Fruit fly (Drosophila melanogaster) whole organism, embryonic: ENCODE data around the gene Cka.

ENCODE experiments used
- BEAF-32 ChIP-seq: fragments of 200-800 bp; sonication (Bioruptor generic); optimal IDR thresholded peaks from 3 replicates; lab custom pipeline; 2017; ENCODE audit warnings: missing biosample characterization, missing genetic modification characterization, mild to moderate bottlenecking, moderate library complexity, missing genetic modification reagents
- Bgb ChIP-seq: fragments of 200-800 bp; sonication (Bioruptor generic); IDR thresholded peaks from 2 replicates; pipeline ENCODE4 v1.3.6; 2022; ENCODE audit warnings: missing biosample characterization, missing genetic modification characterization; ENCODE audit not compliant: partially characterized antibody
- CG10431 ChIP-seq: fragments of 200-800 bp; sonication (Bioruptor generic); optimal IDR thresholded peaks from 3 replicates; lab custom pipeline; 2018; ENCODE audit warnings: missing biosample characterization, mild to moderate bottlenecking, missing genetic modification characterization
- CG10543 ChIP-seq: fragments of 200-800 bp; sonication (Bioruptor generic); optimal IDR thresholded peaks from 3 replicates; lab custom pipeline; 2017; ENCODE audit warnings: missing biosample characterization, mild to moderate bottlenecking, missing genetic modification characterization, moderate library complexity
- CG15073 ChIP-seq: fragments of 200-800 bp; sonication (Bioruptor generic); optimal IDR thresholded peaks from 2 replicates; lab custom pipeline; 2016; ENCODE audit warnings: missing biosample characterization, missing genetic modification characterization
- CG15269 ChIP-seq: fragments of 200-800 bp; sonication (Bioruptor generic); optimal IDR thresholded peaks from 2 replicates; lab custom pipeline; 2018; ENCODE audit warnings: missing biosample characterization, mild to moderate bottlenecking, missing genetic modification characterization, moderate library complexity
- CG1602 ChIP-seq: fragments of 200-800 bp; sonication (Bioruptor generic); optimal IDR thresholded peaks from 3 replicates; lab custom pipeline; 2016; ENCODE audit warnings: missing biosample characterization, missing genetic modification characterization
- CG3065 ChIP-seq: fragments of 200-800 bp; sonication (Bioruptor generic); optimal IDR thresholded peaks from 2 replicates; lab custom pipeline; 2016; ENCODE audit warnings: missing biosample characterization, missing genetic modification characterization
- CG4820 ChIP-seq: fragments of 200-800 bp; sonication (Bioruptor generic); optimal IDR thresholded peaks from 3 replicates; lab custom pipeline; 2016; ENCODE audit warnings: missing biosample characterization, missing genetic modification characterization
- CG5180 ChIP-seq: fragments of 200-800 bp; sonication (Bioruptor generic); optimal IDR thresholded peaks from 3 replicates; lab custom pipeline; 2017; ENCODE audit warnings: missing biosample characterization, missing genetic modification characterization, mild to moderate bottlenecking, moderate library complexity, missing genetic modification reagents
- CG5953 ChIP-seq: fragments of 200-800 bp; sonication (Bioruptor generic); IDR thresholded peaks from 2 replicates; pipeline ENCODE4 v1.3.6; 2022; ENCODE audit warnings: missing biosample characterization, missing genetic modification characterization
- CG8089 ChIP-seq: fragments of 200-800 bp; sonication (Bioruptor generic); optimal IDR thresholded peaks from 3 replicates; lab custom pipeline; 2016; ENCODE audit warnings: missing biosample characterization, missing genetic modification characterization
- CG8388 ChIP-seq: fragments of 200-800 bp; sonication (Bioruptor generic); optimal IDR thresholded peaks from 2 replicates; lab custom pipeline; 2019; ENCODE audit warnings: missing biosample characterization, mild to moderate bottlenecking, missing genetic modification characterization, moderate library complexity
- CG9932 ChIP-seq: fragments of 200-800 bp; sonication (Bioruptor generic); IDR thresholded peaks from 2 replicates; pipeline ENCODE4 v1.3.6; 2022; ENCODE audit warnings: missing biosample characterization, missing genetic modification characterization
- E2f2 ChIP-seq: fragments of 200-800 bp; sonication (Bioruptor generic); IDR thresholded peaks from 2 replicates; pipeline ENCODE4 v1.3.6; 2022; ENCODE audit warnings: missing biosample characterization, missing genetic modification characterization
- Ets97D ChIP-seq: fragments of 200-800 bp; sonication (Bioruptor generic); optimal IDR thresholded peaks from 3 replicates; lab custom pipeline; 2016; ENCODE audit warnings: missing biosample characterization, missing genetic modification characterization
- HLH4C ChIP-seq: fragments of 200-800 bp; sonication (Bioruptor generic); IDR thresholded peaks from 3 replicates; pipeline ENCODE4 v1.3.6; 2022; ENCODE audit warnings: missing biosample characterization, missing genetic modification characterization; ENCODE audit not compliant: partially characterized antibody
- Hey ChIP-seq: fragments of 200-800 bp; sonication (Bioruptor generic); optimal IDR thresholded peaks from 3 replicates; lab custom pipeline; 2018; ENCODE audit warnings: missing biosample characterization, mild to moderate bottlenecking, missing genetic modification characterization
- Hr51 ChIP-seq, 2 experiments: fragments of 200-800 bp; sonication (Bioruptor generic); optimal IDR thresholded peaks; 2 replicates in 1 of 2; 3 replicates in 1 of 2; lab custom pipeline; 2016 to 2018; ENCODE audit warnings: missing biosample characterization in 2 of 2, missing genetic modification characterization in 2 of 2, mild to moderate bottlenecking in 1 of 2, moderate library complexity in 1 of 2
- MBD-R2 ChIP-seq: fragments of 200-800 bp; sonication (Bioruptor generic); IDR thresholded peaks from 2 replicates; pipeline ENCODE4 v1.3.6; 2022; ENCODE audit warnings: missing biosample characterization, missing genetic modification characterization
- MESR4 ChIP-seq: fragments of 200-800 bp; sonication (Bioruptor generic); optimal IDR thresholded peaks from 2 replicates; lab custom pipeline; 2018; ENCODE audit warnings: missing biosample characterization, mild to moderate bottlenecking, missing genetic modification characterization, moderate library complexity
- Pdp1 ChIP-seq, 2 experiments: fragments of 200-800 bp; sonication (Bioruptor generic); optimal IDR thresholded peaks; 3 replicates each; lab custom pipeline; 2016; ENCODE audit warnings: missing biosample characterization in 2 of 2, missing genetic modification characterization in 2 of 2, mild to moderate bottlenecking in 1 of 2, moderate library complexity in 1 of 2
- TFAM ChIP-seq: fragments of 200-800 bp; sonication (Bioruptor generic); optimal IDR thresholded peaks from 2 replicates; lab custom pipeline; 2017; ENCODE audit warnings: missing biosample characterization, missing genetic modification characterization, inconsistent platforms
- Vsx1 ChIP-seq: fragments of 200-800 bp; sonication (Bioruptor generic); optimal IDR thresholded peaks from 2 replicates; lab custom pipeline; 2017; ENCODE audit warnings: missing biosample characterization, mild to moderate bottlenecking, missing genetic modification characterization, missing genetic modification reagents
- YL-1 ChIP-seq: fragments of 200-800 bp; sonication (Bioruptor generic); optimal IDR thresholded peaks from 3 replicates; lab custom pipeline; 2017; ENCODE audit warnings: missing biosample characterization, mild to moderate bottlenecking, missing genetic modification characterization
- bbx ChIP-seq: fragments of 200-800 bp; sonication (Bioruptor generic); IDR thresholded peaks from 2 replicates; pipeline ENCODE4 v1.3.6; 2022; ENCODE audit warnings: missing biosample characterization, missing genetic modification characterization; ENCODE audit not compliant: partially characterized antibody
- crp ChIP-seq, 2 experiments: fragments of 200-800 bp; sonication (Bioruptor generic); optimal IDR thresholded peaks; 2 replicates in 1 of 2; 3 replicates in 1 of 2; lab custom pipeline; 2017; ENCODE audit warnings: missing biosample characterization in 2 of 2, missing genetic modification characterization in 2 of 2, mild to moderate bottlenecking in 1 of 2, moderate library complexity in 1 of 2
- exex ChIP-seq: fragments of 200-800 bp; sonication (Bioruptor generic); optimal IDR thresholded peaks from 4 replicates; lab custom pipeline; 2018; ENCODE audit warnings: missing biosample characterization, mild to moderate bottlenecking, missing genetic modification characterization, moderate library complexity
- gcm2 ChIP-seq: fragments of 200-800 bp; sonication (Bioruptor generic); optimal IDR thresholded peaks from 2 replicates; lab custom pipeline; 2016; ENCODE audit warnings: missing biosample characterization, missing genetic modification characterization
- ham ChIP-seq: fragments of 200-800 bp; sonication (Bioruptor generic); IDR thresholded peaks from 2 replicates; pipeline ENCODE4 v1.3.6; 2022; ENCODE audit warnings: missing biosample characterization, missing genetic modification characterization
- hbn ChIP-seq: fragments of 200-800 bp; sonication (Bioruptor generic); IDR thresholded peaks from 2 replicates; pipeline ENCODE4 v1.3.6; 2022; ENCODE audit warnings: missing biosample characterization, missing genetic modification characterization; ENCODE audit not compliant: partially characterized antibody
- jigr1 ChIP-seq: fragments of 200-800 bp; sonication (Bioruptor generic); IDR thresholded peaks from 3 replicates; pipeline ENCODE4 v1.3.6; 2022; ENCODE audit warnings: missing biosample characterization, missing genetic modification characterization
- kah ChIP-seq: fragments of 200-800 bp; sonication (Bioruptor generic); optimal IDR thresholded peaks from 2 replicates; lab custom pipeline; 2018; ENCODE audit warnings: missing biosample characterization, mild to moderate bottlenecking, missing genetic modification characterization
- kni ChIP-seq: fragments of 200-800 bp; sonication (Bioruptor generic); optimal IDR thresholded peaks from 3 replicates; lab custom pipeline; 2017; ENCODE audit warnings: mild to moderate bottlenecking, missing biosample characterization, missing genetic modification reagents, missing genetic modification characterization
- nerfin-2 ChIP-seq: fragments of 200-800 bp; sonication (Bioruptor generic); IDR thresholded peaks from 2 replicates; pipeline ENCODE4 v1.3.6; 2022; ENCODE audit warnings: missing biosample characterization, missing genetic modification characterization; ENCODE audit not compliant: partially characterized antibody
- phol ChIP-seq: fragments of 200-800 bp; sonication (Bioruptor generic); optimal IDR thresholded peaks from 3 replicates; lab custom pipeline; 2018; ENCODE audit warnings: missing biosample characterization, mild to moderate bottlenecking, missing genetic modification characterization, moderate library complexity
- rib ChIP-seq: fragments of 200-800 bp; sonication (Bioruptor generic); IDR thresholded peaks from 2 replicates; pipeline ENCODE4 v1.3.6; 2022; ENCODE audit warnings: missing biosample characterization, missing genetic modification characterization
- sna ChIP-seq: fragments of 200-800 bp; sonication (Bioruptor generic); IDR thresholded peaks from 2 replicates; pipeline ENCODE4 v1.3.6; 2022; ENCODE audit warnings: missing biosample characterization, missing genetic modification characterization; ENCODE audit not compliant: partially characterized antibody
- sob ChIP-seq: fragments of 200-800 bp; sonication (Bioruptor generic); IDR thresholded peaks from 2 replicates; pipeline ENCODE4 v1.3.6; 2022; ENCODE audit warnings: missing biosample characterization, missing genetic modification characterization
- stwl ChIP-seq: fragments of 200-800 bp; sonication (Bioruptor generic); optimal IDR thresholded peaks from 3 replicates; lab custom pipeline; 2018; ENCODE audit warnings: missing biosample characterization, mild to moderate bottlenecking, missing genetic modification characterization, moderate library complexity
- tgo ChIP-seq: fragments of 200-800 bp; sonication (Bioruptor generic); IDR thresholded peaks from 3 replicates; pipeline ENCODE4 v1.3.6; 2022; ENCODE audit warnings: missing biosample characterization, missing genetic modification characterization
- tna ChIP-seq: fragments of 200-800 bp; sonication (Bioruptor generic); IDR thresholded peaks from 2 replicates; pipeline ENCODE4 v1.3.6; 2022; ENCODE audit warnings: missing biosample characterization, missing genetic modification characterization; ENCODE audit not compliant: partially characterized antibody
- unc-4 ChIP-seq: fragments of 200-800 bp; sonication (Bioruptor generic); IDR thresholded peaks from 2 replicates; pipeline ENCODE4 v1.3.6; 2022; ENCODE audit warnings: missing biosample characterization, missing genetic modification characterization; ENCODE audit not compliant: partially characterized antibody
- vnd ChIP-seq: fragments of 200-800 bp; sonication (Bioruptor generic); IDR thresholded peaks from 3 replicates; pipeline ENCODE4 v1.3.6; 2022; ENCODE audit warnings: missing biosample characterization, missing genetic modification characterization; ENCODE audit not compliant: partially characterized antibody
- zf30C ChIP-seq: fragments of 200-800 bp; sonication (Bioruptor generic); optimal IDR thresholded peaks from 3 replicates; lab custom pipeline; 2018; ENCODE audit warnings: missing biosample characterization, mild to moderate bottlenecking, missing genetic modification characterization

Gene Cka

dm6 chr2L:8042645-8043281 lies 12.2 kb downstream of the Cka start, which contains the start of gene RpL36A (continued):
- TF ChIP-seq phol (tag; lab: Kevin White, UChicago) (peak; percentile 41), zf30C (no peak), gcm2 (GFP tag; lab: Kevin White, UChicago) (peak; percentile 47), CG4820 (no peak), Bgb (GFP tag; lab: Robert Waterston, UW) (peak; percentile 97), CG3065 (GFP tag; lab: Kevin White, UChicago) (no peak), Hey (tag; lab: Kevin White, UChicago) (no peak), CG15073 (GFP tag; lab: Kevin White, UChicago) (no peak), BEAF-32 (peak; percentile 92), kni (GFP tag; lab: Kevin White, UChicago) (no peak), sob (GFP tag; lab: Robert Waterston, UW) (peak; percentile 84), CG9932 (GFP tag; lab: Robert Waterston, UW) (peak; percentile 75), CG15269 (tag; lab: Kevin White, UChicago) (no peak), kah (GFP tag; lab: Kevin White, UChicago) (peak; percentile 44), ham (no peak), tgo (GFP tag; lab: Robert Waterston, UW) (0 out of 3 replicates have a peak, but pooled peaks have one; percentile 24), TFAM (GFP tag; lab: Kevin White, UChicago) (no peak), unc-4 (GFP tag; lab: Robert Waterston, UW) (peak; percentile 73), vnd (GFP tag; lab: Robert Waterston, UW) (peak; percentile 83), CG5953 (GFP tag; lab: Robert Waterston, UW) (no peak; the same call in 1 of the 2 replicates), E2f2 (GFP tag; lab: Robert Waterston, UW) (peak; percentile 50), Pdp1 (GFP tag; optimal IDR thresholded peaks at IDR 0.05; lab: Kevin White, UChicago) (no peak)

DNA sequence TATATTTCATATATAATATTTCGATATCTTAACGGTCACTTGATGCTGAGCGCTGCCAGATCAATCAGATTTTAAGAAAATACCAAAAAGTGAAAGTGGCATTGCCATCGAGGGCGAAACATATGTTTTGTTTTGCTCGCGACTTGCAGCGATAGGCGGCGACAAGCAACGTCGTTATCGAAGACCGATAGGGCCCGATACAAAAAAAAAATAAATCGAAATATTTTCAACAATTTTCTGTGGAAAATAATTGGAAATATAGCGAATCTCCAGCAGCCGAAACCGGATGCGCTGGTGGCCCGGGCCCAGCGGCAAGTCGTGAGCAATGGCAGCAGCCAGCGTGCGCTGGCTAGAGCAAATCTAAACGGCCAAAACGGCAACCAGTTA lies 12.8 kb downstream of the Cka start, which contains the start of gene Megf8:
Megf8 (plus strand) TSS at position 190 of the 387 bp plus-strand sequence.
- TF ChIP-seq YL-1 (GFP tag; lab: Kevin White, UChicago) (peak; percentile 73), CG5180 (GFP tag; lab: Kevin White, UChicago) (no peak), vnd (GFP tag; lab: Robert Waterston, UW) (peak; percentile 16), sna (GFP tag; lab: Robert Waterston, UW) (peak; percentile 55), CG5953 (GFP tag; lab: Robert Waterston, UW) (no peak), bbx (GFP tag; lab: Robert Waterston, UW) (peak; percentile 82), unc-4 (GFP tag; lab: Robert Waterston, UW) (peak; percentile 53; the same call in 1 of the 2 replicates), exex (tag; lab: Kevin White, UChicago) (no peak), Hr51 (GFP tag; optimal IDR thresholded peaks at IDR 0.05; lab: Kevin White, UChicago) (no peak), CG1602 (GFP tag; lab: Kevin White, UChicago) (no peak), jigr1 (GFP tag; lab: Robert Waterston, UW) (no peak), HLH4C (GFP tag; lab: Robert Waterston, UW) (peak; percentile 75), MBD-R2 (GFP tag; lab: Robert Waterston, UW) (peak; percentile 52), CG8089 (no peak), nerfin-2 (GFP tag; lab: Robert Waterston, UW) (peak; percentile 75), rib (GFP tag; lab: Robert Waterston, UW) (0 out of 2 replicates have a peak, but pooled peaks have one; percentile 35), CG8388 (no peak), Pdp1 (GFP tag; optimal IDR thresholded peaks at IDR 0.05; lab: Kevin White, UChicago) (no peak), CG10543 (GFP tag; lab: Kevin White, UChicago) (no peak), stwl (tag; lab: Kevin White, UChicago) (peak; percentile 51), Vsx1 (GFP tag; lab: Kevin White, UChicago) (no peak), tna (GFP tag; lab: Robert Waterston, UW) (peak; percentile 72), crp (GFP tag; optimal IDR thresholded peaks at IDR 0.05; lab: Kevin White, UChicago) (peak; percentile 48 to 90), hbn (GFP tag; lab: Robert Waterston, UW) (peak; percentile 55), tgo (GFP tag; lab: Robert Waterston, UW) (no peak), MESR4 (GFP tag; lab: Kevin White, UChicago) (peak; percentile 77), Ets97D (GFP tag; lab: Kevin White, UChicago) (no peak), CG10431 (no peak)
